Worm (Caenorhabditis elegans) whole organism, L1 larva: ENCODE measurements around the gene cyp-35A5.
A peak's percentile ranks its signal among the peaks of the same experiment; 100 is the strongest.

Experiments used
- C04F5.9 ChIP-seq: sonication (generic microtip); optimal IDR thresholded peaks from 2 replicates; lab custom pipeline; 2016; ENCODE audit warnings: missing genetic modification characterization, missing compliant biosample characterization
- C34B4.2 ChIP-seq: sonication (generic microtip); optimal IDR thresholded peaks from 2 replicates; lab custom pipeline; 2017; ENCODE audit warnings: mild to moderate bottlenecking, missing genetic modification characterization, missing compliant biosample characterization
- F16B12.6 ChIP-seq: fragments of 150-350 bp; optimal IDR thresholded peaks from 2 replicates; lab custom pipeline; 2014; ENCODE audit warnings: missing biosample characterization, missing genetic modification characterization
- alr-1 ChIP-seq: fragments of 200-800 bp; sonication (Bioruptor generic); optimal IDR thresholded peaks from 2 replicates; lab custom pipeline; 2018; ENCODE audit warnings: borderline replicate concordance, mild to moderate bottlenecking, missing genetic modification characterization, missing compliant biosample characterization
- aly-2 ChIP-seq: fragments of 150-350 bp; optimal IDR thresholded peaks from 2 replicates; lab custom pipeline; 2014; ENCODE audit warnings: missing biosample characterization, missing genetic modification characterization
- ceh-8 ChIP-seq: fragments of 200-800 bp; sonication (Bioruptor generic); optimal IDR thresholded peaks from 2 replicates; lab custom pipeline; 2018; ENCODE audit warnings: mild to moderate bottlenecking, missing genetic modification characterization, moderate library complexity, missing compliant biosample characterization
- ceh-82 ChIP-seq, 3 experiments: fragments of 150-350 bp in 1 of 3; sonication (generic microtip) in 2 of 3; optimal IDR thresholded peaks; 2 replicates each; lab custom pipeline; 2014 to 2017; ENCODE audit warnings: missing biosample characterization in 3 of 3, missing genetic modification characterization in 3 of 3
- ceh-88 ChIP-seq: fragments of 200-800 bp; sonication (Bioruptor generic); IDR thresholded peaks from 2 replicates; pipeline ENCODE4 v1.3.6; 2022; ENCODE audit warnings: missing genetic modification characterization, missing compliant biosample characterization
- dpl-1 ChIP-seq, 3 experiments: fragments of 150-350 bp in 2 of 3; sonication (generic microtip) in 1 of 3; optimal IDR thresholded peaks; 2 replicates each; lab custom pipeline; 2014 to 2017; ENCODE audit warnings: missing biosample characterization in 3 of 3, missing genetic modification characterization in 3 of 3, missing genetic modification reagents in 3 of 3
- efl-1 ChIP-seq, 4 experiments: fragments of 150-350 bp; optimal IDR thresholded peaks in 3 of 4; peaks in 1 of 4; 1 replicate in 1 of 4; 2 replicates in 3 of 4; lab custom pipeline; 2014; ENCODE audit warnings: missing biosample characterization in 2 of 4, missing genetic modification characterization in 2 of 4, missing genetic modification reagents in 2 of 4
- efl-3 ChIP-seq: fragments of 200-800 bp; sonication (Bioruptor generic); optimal IDR thresholded peaks from 2 replicates; lab custom pipeline; 2018; ENCODE audit warnings: mild to moderate bottlenecking, missing genetic modification characterization, missing compliant biosample characterization
- elt-2 ChIP-seq: sonication (generic microtip); optimal IDR thresholded peaks from 2 replicates; lab custom pipeline; 2016; ENCODE audit warnings: missing genetic modification characterization, mild to moderate bottlenecking, inconsistent platforms, missing compliant biosample characterization, missing genetic modification reagents
- elt-3 ChIP-seq, 6 experiments: fragments of 150-350 bp in 1 of 6; sonication (generic microtip); optimal IDR thresholded peaks; 2 replicates each; lab custom pipeline; 2017 to 2018; ENCODE audit warnings: missing biosample characterization in 6 of 6, missing genetic modification characterization in 6 of 6, inconsistent platforms in 1 of 6
- fkh-10 ChIP-seq: sonication (generic microtip); optimal IDR thresholded peaks from 2 replicates; lab custom pipeline; 2017; ENCODE audit warnings: missing biosample characterization, missing genetic modification reagents, missing genetic modification characterization
- fkh-8 ChIP-seq: sonication (generic microtip); optimal IDR thresholded peaks from 2 replicates; lab custom pipeline; 2016; ENCODE audit warnings: mild to moderate bottlenecking, missing genetic modification characterization, missing compliant biosample characterization
- irx-1 ChIP-seq: sonication (generic microtip); optimal IDR thresholded peaks from 2 replicates; lab custom pipeline; 2016; ENCODE audit warnings: missing genetic modification characterization, missing compliant biosample characterization
- isw-1 ChIP-seq: fragments of 200-800 bp; sonication (Bioruptor generic); IDR thresholded peaks from 2 replicates; pipeline ENCODE4 v1.3.6; 2022; ENCODE audit warnings: missing genetic modification characterization, missing compliant biosample characterization
- lin-14 ChIP-seq: fragments of 200-800 bp; sonication (Bioruptor generic); optimal IDR thresholded peaks from 2 replicates; lab custom pipeline; 2018; ENCODE audit warnings: mild to moderate bottlenecking, missing genetic modification characterization, moderate library complexity, missing compliant biosample characterization
- lin-35 ChIP-seq, 2 experiments: fragments of 150-350 bp; optimal IDR thresholded peaks; 2 replicates each; lab custom pipeline; 2014; ENCODE audit warnings: missing biosample characterization in 2 of 2, missing genetic modification characterization in 2 of 2, missing genetic modification reagents in 2 of 2
- lin-39 ChIP-seq: fragments of 150-350 bp; optimal IDR thresholded peaks from 2 replicates; lab custom pipeline; 2014; ENCODE audit warnings: missing biosample characterization, missing genetic modification reagents, missing genetic modification characterization
- lir-3 ChIP-seq: sonication (generic microtip); optimal IDR thresholded peaks from 2 replicates; lab custom pipeline; 2016; ENCODE audit warnings: mild to moderate bottlenecking, missing genetic modification characterization, moderate library complexity, missing compliant biosample characterization; ENCODE audit not compliant: poor library complexity
- mab-9 ChIP-seq: fragments of 200-800 bp; sonication (Bioruptor generic); IDR thresholded peaks from 2 replicates; pipeline ENCODE4 v1.3.6; 2022; ENCODE audit warnings: missing genetic modification reagents, missing genetic modification characterization, missing compliant biosample characterization
- mef-2 ChIP-seq: fragments of 150-350 bp; optimal IDR thresholded peaks from 2 replicates; lab custom pipeline; 2014; ENCODE audit warnings: missing biosample characterization, missing genetic modification characterization
- mep-1 ChIP-seq: fragments of 150-350 bp; optimal IDR thresholded peaks from 2 replicates; lab custom pipeline; 2014; ENCODE audit warnings: missing biosample characterization, missing genetic modification characterization
- nhr-11 ChIP-seq: fragments of 150-350 bp; optimal IDR thresholded peaks from 2 replicates; lab custom pipeline; 2014; ENCODE audit warnings: missing biosample characterization, missing genetic modification characterization
- nhr-19 ChIP-seq: fragments of 200-800 bp; sonication (Bioruptor generic); conservative IDR thresholded peaks from 2 replicates; pipeline ENCODE4 v1.3.6; 2022; ENCODE audit warnings: missing genetic modification characterization, missing compliant biosample characterization
- nhr-20 ChIP-seq: sonication (generic microtip); optimal IDR thresholded peaks from 2 replicates; lab custom pipeline; 2016; ENCODE audit warnings: mild to moderate bottlenecking, missing genetic modification characterization, missing compliant biosample characterization
- nhr-237 ChIP-seq: fragments of 150-350 bp; optimal IDR thresholded peaks from 2 replicates; lab custom pipeline; 2014; ENCODE audit warnings: missing biosample characterization, missing genetic modification characterization
- nhr-28 ChIP-seq: fragments of 150-350 bp; optimal IDR thresholded peaks from 2 replicates; lab custom pipeline; 2014; ENCODE audit warnings: missing biosample characterization, missing genetic modification characterization
- nhr-47 ChIP-seq: sonication (generic microtip); optimal IDR thresholded peaks from 2 replicates; lab custom pipeline; 2016; ENCODE audit warnings: mild to moderate bottlenecking, missing genetic modification characterization, moderate library complexity, missing compliant biosample characterization
- nhr-71 ChIP-seq: sonication (generic microtip); optimal IDR thresholded peaks from 2 replicates; lab custom pipeline; 2016; ENCODE audit warnings: mild to moderate bottlenecking, missing genetic modification characterization, moderate library complexity, missing compliant biosample characterization
- nhr-90 ChIP-seq: sonication (generic microtip); optimal IDR thresholded peaks from 2 replicates; lab custom pipeline; 2016; ENCODE audit warnings: mild to moderate bottlenecking, missing genetic modification characterization, missing compliant biosample characterization; ENCODE audit not compliant: poor library complexity
- pag-3 ChIP-seq: sonication (generic microtip); optimal IDR thresholded peaks from 2 replicates; lab custom pipeline; 2017; ENCODE audit warnings: missing genetic modification characterization, mild to moderate bottlenecking, missing compliant biosample characterization, antibody characterized with exemption, borderline replicate concordance; ENCODE audit not compliant: insufficient read depth
- pqm-1 ChIP-seq: sonication (generic microtip); optimal IDR thresholded peaks from 3 replicates; lab custom pipeline; 2017; ENCODE audit warnings: missing biosample characterization, missing genetic modification characterization
- sptf-1 ChIP-seq: fragments of 150-350 bp; optimal IDR thresholded peaks from 2 replicates; lab custom pipeline; 2014; ENCODE audit warnings: missing biosample characterization, missing genetic modification characterization
- sup-37 ChIP-seq: fragments of 200-800 bp; sonication (Bioruptor generic); optimal IDR thresholded peaks from 2 replicates; lab custom pipeline; 2018; ENCODE audit warnings: mild to moderate bottlenecking, missing genetic modification characterization, missing compliant biosample characterization
- unc-30 ChIP-seq: sonication (generic microtip); optimal IDR thresholded peaks from 2 replicates; lab custom pipeline; 2017; ENCODE audit warnings: missing biosample characterization, missing genetic modification characterization
- unc-86 ChIP-seq: sonication (generic microtip); optimal IDR thresholded peaks from 2 replicates; lab custom pipeline; 2016; ENCODE audit warnings: missing genetic modification characterization, missing compliant biosample characterization
- unc-98 ChIP-seq: fragments of 200-800 bp; sonication (Bioruptor generic); IDR thresholded peaks from 2 replicates; pipeline ENCODE4 v1.3.6; 2022; ENCODE audit warnings: missing genetic modification characterization, missing compliant biosample characterization
- vab-15 ChIP-seq: sonication (generic microtip); optimal IDR thresholded peaks from 2 replicates; lab custom pipeline; 2017; ENCODE audit warnings: missing genotype, mild to moderate bottlenecking, missing genetic modification characterization, missing compliant biosample characterization
- xbp-1 ChIP-seq: sonication (generic microtip); optimal IDR thresholded peaks from 2 replicates; lab custom pipeline; 2016; ENCODE audit warnings: missing genetic modification characterization, missing compliant biosample characterization
- zag-1 ChIP-seq: fragments of 150-350 bp; optimal IDR thresholded peaks from 2 replicates; lab custom pipeline; 2014; ENCODE audit warnings: missing biosample characterization, missing genetic modification characterization
- zip-4 ChIP-seq: fragments of 200-800 bp; sonication (Bioruptor generic); optimal IDR thresholded peaks from 2 replicates; lab custom pipeline; 2018; ENCODE audit warnings: mild to moderate bottlenecking, missing genetic modification characterization, moderate library complexity, missing compliant biosample characterization

Gene cyp-35A5

DNA sequence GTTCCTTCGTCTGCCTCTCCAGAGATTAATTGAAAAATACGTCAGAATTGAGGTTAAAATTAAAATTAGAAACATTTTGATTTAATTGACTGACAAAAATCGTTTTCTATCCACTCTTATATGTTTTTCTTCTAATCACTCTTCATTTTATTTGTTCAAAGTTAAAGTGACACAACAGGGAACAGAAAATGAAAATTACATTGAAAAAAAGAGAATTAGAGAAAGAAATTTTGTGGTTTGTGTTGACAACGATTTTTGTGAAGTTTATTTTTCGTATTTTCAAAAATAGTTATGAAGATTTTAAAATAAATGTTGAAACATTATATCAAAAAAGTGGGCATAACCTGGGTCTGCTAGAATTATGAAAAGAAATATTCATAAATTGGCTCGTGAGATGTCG lies 21.5 kb downstream of the cyp-35A5 start, which contains the start of gene cyp-34A5:
Gene cyp-34A5, minus strand, starts transcription at position 101 of the 400 bp plus-strand sequence.
- TF ChIP-seq nhr-20 (tag; lab: Kevin White, UChicago) (peak; percentile 30), isw-1 (GFP tag; lab: Robert Waterston, UW) (no peak)

DNA sequence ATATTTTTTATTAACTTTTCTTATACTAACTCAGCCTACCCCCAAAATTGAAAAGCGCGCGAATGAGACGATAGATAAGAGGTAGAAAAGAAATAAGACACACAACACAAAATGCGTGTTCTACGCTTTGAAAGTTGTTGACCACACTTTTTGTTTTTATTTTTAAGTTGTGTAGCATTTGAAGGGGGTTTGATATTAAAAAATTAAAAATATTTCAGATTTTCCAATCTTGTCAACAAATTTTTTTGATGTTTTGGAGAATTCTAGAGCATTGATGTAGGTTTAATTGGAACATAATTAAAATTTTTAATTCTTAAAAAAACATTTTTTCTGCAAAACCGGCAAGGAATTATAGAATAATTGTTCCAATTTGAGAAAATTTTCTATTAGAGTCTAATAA lies 25.1 kb downstream of the cyp-35A5 start, which contains the start of gene cyp-34A6:
Gene cyp-34A6, minus strand, starts transcription at position 101 of the 400 bp plus-strand sequence.
- no peak for TF ChIP-seq mab-9
- TF ChIP-seq nhr-19 (GFP tag; lab: Robert Waterston, UW), result no peak
- no peak for TF ChIP-seq nhr-90 (tag; lab: Kevin White, UChicago)
- TF ChIP-seq nhr-11 (tag; lab: Kevin White, UChicago), result no peak
- TF ChIP-seq nhr-237 (tag; lab: Kevin White, UChicago), result no peak
- no peak for TF ChIP-seq alr-1 (tag; lab: Kevin White, UChicago)

DNA sequence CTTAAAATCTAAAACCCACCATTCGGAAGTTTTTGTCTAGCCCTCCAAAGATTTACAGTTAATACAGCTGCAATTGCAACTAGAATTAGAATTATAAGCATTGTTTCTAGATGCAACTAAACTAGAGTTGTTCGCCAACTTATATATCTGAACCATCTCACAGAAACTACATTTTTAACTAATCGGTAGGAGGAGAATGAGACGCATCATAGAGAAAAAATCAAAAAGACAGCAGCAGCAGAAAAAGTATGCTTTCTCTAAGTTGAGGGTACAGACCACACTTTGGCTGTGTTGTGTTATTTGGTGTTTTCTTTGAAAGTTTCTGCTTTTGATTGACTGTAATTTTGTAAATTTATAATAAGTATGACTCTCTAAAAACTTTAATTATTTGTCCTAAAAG lies 27.6 kb downstream of the cyp-35A5 start, which contains the start of gene cyp-34A7:
Gene cyp-34A7, minus strand, starts transcription at position 101 of the 400 bp plus-strand sequence.
- TF ChIP-seq unc-86 (tag; lab: Kevin White, UChicago) (no peak), unc-30 (tag; lab: Kevin White, UChicago) (no peak), C34B4.2 (tag; lab: Kevin White, UChicago) (no peak), ceh-82 (tag; optimal IDR thresholded peaks at IDR 0.05; lab: Kevin White, UChicago) (no peak), lin-39 (no peak)

DNA sequence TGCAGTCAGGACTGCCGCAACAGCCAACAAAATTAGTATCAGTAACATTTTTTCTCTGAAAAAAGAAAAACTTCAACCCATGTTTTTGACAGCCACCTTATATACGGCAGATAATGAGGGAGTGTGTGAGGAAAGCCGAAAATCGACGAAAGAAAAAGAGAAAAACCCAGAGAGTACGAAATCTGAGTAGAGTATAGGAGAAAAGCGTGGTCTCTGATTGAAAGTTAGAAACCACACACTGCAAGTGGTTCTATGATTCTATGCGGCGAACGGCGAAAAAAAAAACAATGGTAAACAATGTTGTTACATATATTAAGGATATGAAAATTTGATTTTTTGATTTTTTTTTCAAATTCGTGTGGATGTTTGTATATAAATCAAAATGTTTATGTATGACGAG lies 31.6 kb downstream of the cyp-35A5 start, which contains the start of gene cyp-34A8:
Gene cyp-34A8, minus strand, starts transcription at position 62 of the 400 bp plus-strand sequence.
- TF ChIP-seq dpl-1 (GFP tag; optimal IDR thresholded peaks at IDR 0.05; lab: Kevin White, UChicago) (no peak), unc-86 (tag; lab: Kevin White, UChicago) (no peak), nhr-20 (tag; lab: Kevin White, UChicago) (peak; percentile 74), unc-98 (GFP tag; lab: Robert Waterston, UW) (no peak), F16B12.6 (tag; lab: Kevin White, UChicago) (no peak), ceh-8 (GFP tag; lab: Kevin White, UChicago) (no peak), lin-39 (no peak), ceh-88 (no peak), vab-15 (tag; lab: Kevin White, UChicago) (no peak), lir-3 (tag; lab: Kevin White, UChicago) (no peak), efl-1 (optimal IDR thresholded peaks at IDR 0.05; lab: Kevin White, UChicago) (no peak), efl-1 (GFP tag; optimal IDR thresholded peaks at IDR 0.05 in 1 of 2; lab: Kevin White, UChicago) (peak in 1 of 2 experiments; percentile 68), nhr-71 (tag; lab: Kevin White, UChicago) (peak; percentile 29), nhr-28 (tag; lab: Kevin White, UChicago) (no peak), alr-1 (tag; lab: Kevin White, UChicago) (no peak), mep-1 (peak; percentile 38), mef-2 (tag; lab: Kevin White, UChicago) (no peak), mab-9 (no peak), aly-2 (tag; lab: Kevin White, UChicago) (no peak), efl-3 (GFP tag; lab: Kevin White, UChicago) (no peak), pqm-1 (no peak), lin-14 (GFP tag; lab: Kevin White, UChicago) (peak; percentile 62), sup-37 (no peak), nhr-90 (tag; lab: Kevin White, UChicago) (peak; percentile 15), unc-30 (tag; lab: Kevin White, UChicago) (no peak), nhr-47 (tag; lab: Kevin White, UChicago) (no peak), C04F5.9 (tag; lab: Kevin White, UChicago) (no peak), irx-1 (no peak), fkh-10 (GFP tag; lab: Kevin White, UChicago) (no peak), xbp-1 (tag; lab: Kevin White, UChicago) (no peak), zip-4 (GFP tag; lab: Kevin White, UChicago) (no peak), sptf-1 (no peak), nhr-237 (tag; lab: Kevin White, UChicago) (no peak), nhr-11 (tag; lab: Kevin White, UChicago) (no peak), pag-3 (tag; lab: Kevin White, UChicago) (no peak), elt-3 (tag; optimal IDR thresholded peaks at IDR 0.05; lab: Kevin White, UChicago) (peak in 2 of 6 experiments; percentile 6 to 38), fkh-8 (tag; lab: Kevin White, UChicago) (no peak), lin-35 (GFP tag; optimal IDR thresholded peaks at IDR 0.05; lab: Kevin White, UChicago) (peak in 1 of 2 experiments; percentile 6), elt-2 (tag; lab: Kevin White, UChicago) (no peak), zag-1 (no peak)
